Worm (Caenorhabditis elegans) whole organism, young adult: ENCODE results near the gene B0228.1.

Experiments
- B0261.1 ChIP-seq: sonication (generic microtip); optimal IDR thresholded peaks from 2 replicates; lab custom pipeline; 2016; ENCODE audit warnings: mild to moderate bottlenecking, missing genetic modification characterization, moderate library complexity, missing compliant biosample characterization
- akir-1 ChIP-seq: fragments of 200-800 bp; sonication (Bioruptor generic); optimal IDR thresholded peaks from 2 replicates; lab custom pipeline; 2018; ENCODE audit warnings: mild to moderate bottlenecking, missing genetic modification characterization, moderate library complexity, missing compliant biosample characterization
- ama-1 ChIP-seq, 3 experiments: fragments of 150-350 bp in 1 of 3; sonication (generic microtip) in 2 of 3; optimal IDR thresholded peaks; 2 replicates each; lab custom pipeline; 2014 to 2018; ENCODE audit warnings: missing biosample characterization in 2 of 3, missing genetic modification characterization in 2 of 3, missing genetic modification reagents in 2 of 3
- cebp-2 ChIP-seq: fragments of 200-800 bp; sonication (Bioruptor generic); IDR thresholded peaks from 2 replicates; pipeline ENCODE4 v1.3.6; 2022; ENCODE audit warnings: missing genetic modification characterization, missing compliant biosample characterization
- ceh-79 ChIP-seq: sonication (generic microtip); optimal IDR thresholded peaks from 2 replicates; lab custom pipeline; 2017; ENCODE audit warnings: mild to moderate bottlenecking, missing genetic modification characterization, missing compliant biosample characterization
- chd-7 ChIP-seq: sonication (generic microtip); optimal IDR thresholded peaks from 2 replicates; lab custom pipeline; 2016; ENCODE audit warnings: mild to moderate bottlenecking, missing genetic modification characterization, moderate library complexity, missing compliant biosample characterization
- madf-6 ChIP-seq: fragments of 200-800 bp; sonication (Bioruptor generic); IDR thresholded peaks from 2 replicates; pipeline ENCODE4 v1.3.6; 2022; ENCODE audit warnings: missing genetic modification reagents, missing genetic modification characterization, missing compliant biosample characterization
- madf-8 ChIP-seq: fragments of 200-800 bp; sonication (Bioruptor generic); conservative IDR thresholded peaks from 2 replicates; pipeline ENCODE4 v1.3.6; 2022; ENCODE audit warnings: missing genetic modification reagents, missing genetic modification characterization, missing compliant biosample characterization
- nhr-120 ChIP-seq: fragments of 200-800 bp; sonication (Bioruptor generic); IDR thresholded peaks from 2 replicates; pipeline ENCODE4 v1.3.6; 2022; ENCODE audit warnings: missing genetic modification characterization, missing compliant biosample characterization
- pbrm-1 ChIP-seq: fragments of 200-800 bp; sonication (Bioruptor generic); IDR thresholded peaks from 2 replicates; pipeline ENCODE4 v1.3.6; 2022; ENCODE audit warnings: missing genetic modification reagents, missing genetic modification characterization, missing compliant biosample characterization
- snpc-1.3 ChIP-seq: sonication (generic microtip); optimal IDR thresholded peaks from 2 replicates; lab custom pipeline; 2017; ENCODE audit warnings: missing genetic modification characterization, mild to moderate bottlenecking, missing compliant biosample characterization, antibody characterized with exemption, moderate library complexity, missing genotype, missing genetic modification reagents; ENCODE audit not compliant: insufficient read depth
- snpc-4 ChIP-seq, 5 experiments: fragments of 150-350 bp in 1 of 5; sonication (generic microtip) in 4 of 5; optimal IDR thresholded peaks; 2 replicates each; lab custom pipeline; 2014 to 2018; ENCODE audit warnings: missing genetic modification characterization in 5 of 5, missing biosample characterization in 3 of 5, antibody characterized with exemption in 2 of 5, mild to moderate bottlenecking in 2 of 5, missing compliant biosample characterization in 2 of 5, missing genotype in 2 of 5, moderate library complexity in 2 of 5, missing genetic modification reagents in 1 of 5

DNA sequence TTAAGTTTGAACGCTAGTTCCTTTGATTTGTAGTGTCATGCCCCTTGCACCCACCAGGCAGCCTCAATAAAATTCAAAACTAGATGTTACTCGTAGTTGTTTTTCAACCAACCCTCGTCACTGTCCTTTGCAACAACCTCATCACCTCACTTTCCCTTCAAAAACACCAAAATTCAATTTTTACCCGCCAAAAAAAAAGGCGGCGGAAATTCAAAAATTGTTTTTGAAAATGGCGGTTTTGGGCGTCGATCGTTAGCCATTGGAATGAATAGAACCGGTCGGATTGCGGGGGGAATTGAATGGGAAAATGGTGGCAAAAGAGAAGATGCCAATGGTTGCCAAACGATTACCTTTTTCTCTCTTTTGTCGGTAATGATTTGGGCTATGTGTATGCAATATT is 50.9 kb downstream of the B0228.1 start:
- no peak for TF ChIP-seq cebp-2 (GFP tag; lab: Robert Waterston, UW)
- no peak for TF ChIP-seq madf-8 (GFP tag; lab: Robert Waterston, UW)
- no peak for TF ChIP-seq snpc-1.3 (tag; lab: Kevin White, UChicago)
- no peak for TF ChIP-seq ama-1 (optimal IDR thresholded peaks at IDR 0.05; lab: Kevin White, UChicago)
- no peak for TF ChIP-seq ama-1 (GFP tag; optimal IDR thresholded peaks at IDR 0.05; lab: Kevin White, UChicago)
- TF ChIP-seq chd-7 (tag; lab: Kevin White, UChicago) = no peak
- TF ChIP-seq snpc-4 (GFP tag; optimal IDR thresholded peaks at IDR 0.05; lab: Kevin White, UChicago) = no peak
- TF ChIP-seq snpc-4 (tag; optimal IDR thresholded peaks at IDR 0.05; lab: Kevin White, UChicago) = no peak
- no peak for TF ChIP-seq ceh-79
- no peak for TF ChIP-seq nhr-120
- TF ChIP-seq akir-1 (GFP tag; lab: Kevin White, UChicago) = no peak
- TF ChIP-seq B0261.1 (tag; lab: Kevin White, UChicago) = no peak
- TF ChIP-seq pbrm-1 (GFP tag; lab: Robert Waterston, UW) = no peak
- no peak for TF ChIP-seq madf-6 (GFP tag; lab: Robert Waterston, UW)
